Fruit fly (Drosophila melanogaster) whole organism, embryonic: ENCODE measurements around the gene Ccdc58.

ENCODE experiments used
- ATbp ChIP-seq: fragments of 200-800 bp; sonication (Bioruptor generic); optimal IDR thresholded peaks from 2 replicates; lab custom pipeline; 2017; ENCODE audit warnings: missing biosample characterization, mild to moderate bottlenecking, missing genetic modification characterization, missing genetic modification reagents
- Antp ChIP-seq: fragments of 200-800 bp; sonication (Bioruptor generic); optimal IDR thresholded peaks from 3 replicates; lab custom pipeline; 2016; ENCODE audit warnings: missing biosample characterization, missing genetic modification characterization
- BtbVII ChIP-seq: fragments of 200-800 bp; sonication (Bioruptor generic); optimal IDR thresholded peaks from 3 replicates; lab custom pipeline; 2017; ENCODE audit warnings: missing biosample characterization, mild to moderate bottlenecking, missing genetic modification characterization
- CG10431 ChIP-seq: fragments of 200-800 bp; sonication (Bioruptor generic); optimal IDR thresholded peaks from 3 replicates; lab custom pipeline; 2018; ENCODE audit warnings: missing biosample characterization, mild to moderate bottlenecking, missing genetic modification characterization
- CG11398 ChIP-seq: fragments of 200-800 bp; sonication (Bioruptor generic); optimal IDR thresholded peaks from 2 replicates; lab custom pipeline; 2016; ENCODE audit warnings: missing biosample characterization, missing genetic modification characterization
- CG12104 ChIP-seq: fragments of 200-800 bp; sonication (Bioruptor generic); optimal IDR thresholded peaks from 3 replicates; lab custom pipeline; 2016; ENCODE audit warnings: missing biosample characterization, missing genetic modification characterization
- CG13894 ChIP-seq: fragments of 200-800 bp; sonication (Bioruptor generic); optimal IDR thresholded peaks from 3 replicates; lab custom pipeline; 2018; ENCODE audit warnings: missing biosample characterization, mild to moderate bottlenecking, missing genetic modification characterization, moderate library complexity
- CG1602 ChIP-seq: fragments of 200-800 bp; sonication (Bioruptor generic); optimal IDR thresholded peaks from 3 replicates; lab custom pipeline; 2016; ENCODE audit warnings: missing biosample characterization, missing genetic modification characterization
- CG17361 ChIP-seq: fragments of 200-800 bp; sonication (Bioruptor generic); IDR thresholded peaks from 3 replicates; pipeline ENCODE4 v1.3.6; 2022; ENCODE audit warnings: missing biosample characterization, missing genetic modification characterization
- CG17568 ChIP-seq: fragments of 200-800 bp; sonication (Bioruptor generic); optimal IDR thresholded peaks from 2 replicates; lab custom pipeline; 2018; ENCODE audit warnings: missing biosample characterization, mild to moderate bottlenecking, missing genetic modification characterization, moderate library complexity
- CG30403 ChIP-seq: fragments of 200-800 bp; sonication (Bioruptor generic); optimal IDR thresholded peaks from 3 replicates; lab custom pipeline; 2016; ENCODE audit warnings: missing biosample characterization, missing genetic modification characterization
- CG31365 ChIP-seq: fragments of 200-800 bp; sonication (Bioruptor generic); optimal IDR thresholded peaks from 2 replicates; lab custom pipeline; 2018; ENCODE audit warnings: missing biosample characterization, mild to moderate bottlenecking, missing genetic modification characterization
- CG7963 ChIP-seq: fragments of 200-800 bp; sonication (Bioruptor generic); IDR thresholded peaks from 3 replicates; pipeline ENCODE4 v1.3.6; 2022; ENCODE audit warnings: missing biosample characterization, missing genetic modification characterization; ENCODE audit not compliant: partially characterized antibody
- CG8765 ChIP-seq: fragments of 200-800 bp; sonication (Bioruptor generic); IDR thresholded peaks from 2 replicates; pipeline ENCODE4 v1.3.6; 2022; ENCODE audit warnings: missing biosample characterization, missing genetic modification characterization
- CG9437 ChIP-seq: fragments of 200-800 bp; sonication (Bioruptor generic); optimal IDR thresholded peaks from 2 replicates; lab custom pipeline; 2018; ENCODE audit warnings: missing biosample characterization, mild to moderate bottlenecking, missing genetic modification characterization
- Camta ChIP-seq: fragments of 200-800 bp; sonication (Bioruptor generic); optimal IDR thresholded peaks from 2 replicates; lab custom pipeline; 2016; ENCODE audit warnings: missing biosample characterization, missing genetic modification characterization
- D19A ChIP-seq: fragments of 200-800 bp; optimal IDR thresholded peaks from 3 replicates; lab custom pipeline; 2019; ENCODE audit warnings: missing biosample characterization, mild to moderate bottlenecking, missing genetic modification characterization, moderate library complexity
- D19B ChIP-seq: fragments of 200-800 bp; sonication (Bioruptor generic); optimal IDR thresholded peaks from 2 replicates; lab custom pipeline; 2017; ENCODE audit warnings: missing biosample characterization, mild to moderate bottlenecking, missing genetic modification characterization
- ERR ChIP-seq: fragments of 200-800 bp; sonication (Bioruptor generic); optimal IDR thresholded peaks from 2 replicates; lab custom pipeline; 2016; ENCODE audit warnings: missing biosample characterization, missing genetic modification characterization
- GATAe ChIP-seq: fragments of 200-800 bp; sonication (Bioruptor generic); conservative IDR thresholded peaks from 2 replicates; pipeline ENCODE4 v1.3.6; 2022; ENCODE audit warnings: missing biosample characterization, missing genetic modification characterization
- Hr51 ChIP-seq, 2 experiments: fragments of 200-800 bp; sonication (Bioruptor generic); optimal IDR thresholded peaks; 2 replicates in 1 of 2; 3 replicates in 1 of 2; lab custom pipeline; 2016 to 2018; ENCODE audit warnings: missing biosample characterization in 2 of 2, missing genetic modification characterization in 2 of 2, mild to moderate bottlenecking in 1 of 2, moderate library complexity in 1 of 2
- Lhr ChIP-seq: fragments of 200-800 bp; sonication (Bioruptor generic); optimal IDR thresholded peaks from 3 replicates; lab custom pipeline; 2017; ENCODE audit warnings: mild to moderate bottlenecking, missing biosample characterization, missing genetic modification reagents, missing genetic modification characterization
- Lpt ChIP-seq: fragments of >200 bp; optimal IDR thresholded peaks from 2 replicates; lab custom pipeline; 2018; ENCODE audit warnings: missing biosample characterization, missing genetic modification characterization
- MTF-1 ChIP-seq: fragments of 200-800 bp; sonication (Bioruptor generic); optimal IDR thresholded peaks from 2 replicates; lab custom pipeline; 2018; ENCODE audit warnings: missing biosample characterization, mild to moderate bottlenecking, missing genetic modification characterization, borderline replicate concordance
- Mad ChIP-seq: fragments of 200-800 bp; sonication (Bioruptor generic); optimal IDR thresholded peaks from 2 replicates; lab custom pipeline; 2016; ENCODE audit warnings: missing biosample characterization, missing genetic modification characterization
- Mes4 ChIP-seq: fragments of 200-800 bp; sonication (Bioruptor generic); optimal IDR thresholded peaks from 2 replicates; lab custom pipeline; 2016; ENCODE audit warnings: missing biosample characterization, missing genetic modification characterization
- Myb ChIP-seq: fragments of 200-800 bp; sonication (Bioruptor generic); optimal IDR thresholded peaks from 2 replicates; lab custom pipeline; 2016; ENCODE audit warnings: missing biosample characterization, missing genetic modification characterization
- Pdp1 ChIP-seq, 2 experiments: fragments of 200-800 bp; sonication (Bioruptor generic); optimal IDR thresholded peaks; 3 replicates each; lab custom pipeline; 2016; ENCODE audit warnings: missing biosample characterization in 2 of 2, missing genetic modification characterization in 2 of 2, mild to moderate bottlenecking in 1 of 2, moderate library complexity in 1 of 2
- Six4 ChIP-seq: fragments of 200-800 bp; sonication (Bioruptor generic); optimal IDR thresholded peaks from 2 replicates; lab custom pipeline; 2016; ENCODE audit warnings: missing biosample characterization, missing genetic modification characterization
- Sox102F ChIP-seq: fragments of 200-800 bp; sonication (Bioruptor generic); optimal IDR thresholded peaks from 2 replicates; lab custom pipeline; 2018; ENCODE audit warnings: missing biosample characterization, mild to moderate bottlenecking, missing genetic modification characterization, moderate library complexity
- Sry-β ChIP-seq: fragments of 200-800 bp; sonication (Bioruptor generic); optimal IDR thresholded peaks from 2 replicates; lab custom pipeline; 2018; ENCODE audit warnings: missing biosample characterization, mild to moderate bottlenecking, missing genetic modification characterization, moderate library complexity
- Trl ChIP-seq, 3 experiments: fragments of >200 bp in 2 of 3; fragments of 200-800 bp in 1 of 3; sonication (Bioruptor generic) in 1 of 3; optimal IDR thresholded peaks; 2 replicates in 1 of 3; 3 replicates in 2 of 3; lab custom pipeline; 2016 to 2017; ENCODE audit warnings: missing biosample characterization in 1 of 3, missing genetic modification characterization in 1 of 3
- Vsx1 ChIP-seq: fragments of 200-800 bp; sonication (Bioruptor generic); optimal IDR thresholded peaks from 2 replicates; lab custom pipeline; 2017; ENCODE audit warnings: missing biosample characterization, mild to moderate bottlenecking, missing genetic modification characterization, missing genetic modification reagents
- emc ChIP-seq: fragments of 200-800 bp; sonication (Bioruptor generic); optimal IDR thresholded peaks from 2 replicates; lab custom pipeline; 2016; ENCODE audit warnings: missing biosample characterization, missing genetic modification characterization
- en ChIP-seq: fragments of 200-800 bp; sonication (Bioruptor generic); optimal IDR thresholded peaks from 2 replicates; lab custom pipeline; 2016; ENCODE audit warnings: missing biosample characterization, missing genetic modification characterization
- h ChIP-seq: fragments of >200 bp; optimal IDR thresholded peaks from 2 replicates; lab custom pipeline; 2017
- hkb ChIP-seq, 2 experiments: fragments of 200-800 bp in 1 of 2; fragments of >200 bp in 1 of 2; sonication (Bioruptor generic) in 1 of 2; IDR thresholded peaks in 1 of 2; optimal IDR thresholded peaks in 1 of 2; 2 replicates each; pipeline versions ENCODE4 v1.3.6 to Lab custom; 2017 to 2022; ENCODE audit warnings: missing biosample characterization in 1 of 2, missing genetic modification characterization in 1 of 2
- jigr1 ChIP-seq: fragments of 200-800 bp; sonication (Bioruptor generic); IDR thresholded peaks from 3 replicates; pipeline ENCODE4 v1.3.6; 2022; ENCODE audit warnings: missing biosample characterization, missing genetic modification characterization
- kni ChIP-seq: fragments of 200-800 bp; sonication (Bioruptor generic); optimal IDR thresholded peaks from 3 replicates; lab custom pipeline; 2017; ENCODE audit warnings: mild to moderate bottlenecking, missing biosample characterization, missing genetic modification reagents, missing genetic modification characterization
- lola ChIP-seq, 3 experiments: fragments of >200 bp in 2 of 3; fragments of 200-800 bp in 1 of 3; sonication (Bioruptor generic) in 1 of 3; optimal IDR thresholded peaks; 2 replicates each; lab custom pipeline; 2017 to 2019; ENCODE audit warnings: missing biosample characterization in 3 of 3, missing genetic modification characterization in 3 of 3, mild to moderate bottlenecking in 1 of 3, moderate library complexity in 1 of 3
- pb ChIP-seq: fragments of 200-800 bp; sonication (Bioruptor generic); optimal IDR thresholded peaks from 3 replicates; lab custom pipeline; 2016; ENCODE audit warnings: missing biosample characterization, missing genetic modification characterization
- pfk ChIP-seq: fragments of 200-800 bp; sonication (Bioruptor generic); optimal IDR thresholded peaks from 2 replicates; lab custom pipeline; 2018; ENCODE audit warnings: missing biosample characterization, mild to moderate bottlenecking, missing genetic modification characterization, moderate library complexity
- sd ChIP-seq: fragments of 200-800 bp; sonication (Bioruptor generic); optimal IDR thresholded peaks from 3 replicates; lab custom pipeline; 2018; ENCODE audit warnings: missing biosample characterization, mild to moderate bottlenecking, missing genetic modification characterization, moderate library complexity
- sr ChIP-seq: fragments of 200-800 bp; sonication (Bioruptor generic); IDR thresholded peaks from 3 replicates; pipeline ENCODE4 v1.3.6; 2022; ENCODE audit warnings: missing biosample characterization, missing genetic modification characterization
- tll ChIP-seq, 2 experiments: fragments of 200-800 bp in 1 of 2; fragments of >200 bp in 1 of 2; sonication (Bioruptor generic) in 1 of 2; optimal IDR thresholded peaks; 2 replicates each; lab custom pipeline; 2017 to 2019; ENCODE audit warnings: missing biosample characterization in 2 of 2, missing genetic modification characterization in 2 of 2, mild to moderate bottlenecking in 1 of 2, moderate library complexity in 1 of 2
- vnd ChIP-seq: fragments of 200-800 bp; sonication (Bioruptor generic); IDR thresholded peaks from 3 replicates; pipeline ENCODE4 v1.3.6; 2022; ENCODE audit warnings: missing biosample characterization, missing genetic modification characterization; ENCODE audit not compliant: partially characterized antibody
- wdn ChIP-seq: fragments of 200-800 bp; sonication (Bioruptor generic); IDR thresholded peaks from 2 replicates; pipeline ENCODE4 v1.3.6; 2022; ENCODE audit warnings: missing biosample characterization, missing genetic modification characterization
- zf30C ChIP-seq: fragments of 200-800 bp; sonication (Bioruptor generic); optimal IDR thresholded peaks from 3 replicates; lab custom pipeline; 2018; ENCODE audit warnings: missing biosample characterization, mild to moderate bottlenecking, missing genetic modification characterization

Gene Ccdc58

DNA sequence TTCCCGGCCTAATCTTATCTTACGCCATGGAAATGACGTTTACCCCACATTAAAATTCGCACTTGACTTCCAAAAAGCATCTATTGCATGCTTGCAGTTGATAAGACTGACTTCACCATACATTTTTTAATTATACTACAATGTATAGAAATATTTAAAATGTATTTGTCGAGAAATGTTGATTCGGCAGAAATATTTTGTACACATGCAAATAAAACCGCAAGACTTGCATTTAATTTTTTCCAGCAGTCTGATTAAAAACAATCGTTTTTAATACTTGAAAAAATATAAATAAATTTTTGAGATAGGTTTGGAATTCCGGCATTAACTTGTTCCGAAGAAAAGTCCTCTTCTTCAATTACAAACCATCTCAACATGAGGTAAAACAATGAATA, 40.9 kb downstream of the Ccdc58 start:
- TF ChIP-seq sd (tag; lab: Kevin White, UChicago) = no peak
- TF ChIP-seq pb = no peak
- TF ChIP-seq CG7963 = no peak
- TF ChIP-seq Pdp1 (GFP tag; optimal IDR thresholded peaks at IDR 0.05; lab: Kevin White, UChicago) = peak in 1 of 2 experiments; percentile 34

DNA sequence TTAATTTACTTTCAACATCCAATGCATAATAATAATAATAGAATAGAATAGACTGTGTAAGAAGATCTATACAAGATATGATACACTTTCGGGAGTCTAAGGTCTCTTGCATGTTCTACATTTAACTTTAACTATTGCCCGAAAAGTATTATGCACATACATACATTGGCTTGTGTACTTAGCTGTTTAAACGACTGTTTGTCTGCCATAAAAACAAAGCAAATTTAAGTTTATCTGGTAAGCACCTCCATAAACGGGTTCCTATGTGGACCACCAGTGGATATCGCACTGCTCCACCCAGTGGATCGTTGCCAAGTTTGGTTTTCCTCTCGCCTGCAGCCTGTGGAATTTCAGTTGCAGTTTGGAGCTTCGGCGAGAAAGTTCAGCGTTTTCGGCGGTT, 42.0 kb downstream of the Ccdc58 start:
- TF ChIP-seq hkb (optimal IDR thresholded peaks at IDR 0.05; lab: Kevin White, UChicago) (no peak), hkb (GFP tag; IDR thresholded peaks at IDR 0.05; lab: Robert Waterston, UW) (peak; percentile 55; the same call in 1 of the 2 replicates), CG12104 (GFP tag; lab: Kevin White, UChicago) (no peak), Camta (no peak), GATAe (GFP tag; lab: Robert Waterston, UW) (no peak), sr (GFP tag; lab: Robert Waterston, UW) (no peak), h (no peak), Sry-β (GFP tag; lab: Kevin White, UChicago) (no peak), Lpt (GFP tag; lab: Kevin White, UChicago) (no peak), tll (GFP tag; optimal IDR thresholded peaks at IDR 0.05; lab: Kevin White, UChicago) (no peak), zf30C (GFP tag; lab: Kevin White, UChicago) (no peak), vnd (no peak), D19A (tag; lab: Kevin White, UChicago) (no peak), Mad (GFP tag; lab: Kevin White, UChicago) (no peak), BtbVII (GFP tag; lab: Kevin White, UChicago) (peak; percentile 69), lola (GFP tag; optimal IDR thresholded peaks at IDR 0.05; lab: Kevin White, UChicago) (no peak), jigr1 (GFP tag; lab: Robert Waterston, UW) (no peak), Sox102F (no peak), Hr51 (GFP tag; optimal IDR thresholded peaks at IDR 0.05; lab: Kevin White, UChicago) (no peak), en (GFP tag; lab: Kevin White, UChicago) (peak; percentile 14), CG31365 (peak; percentile 30), ERR (GFP tag; lab: Kevin White, UChicago) (no peak), Trl (optimal IDR thresholded peaks at IDR 0.05; lab: Kevin White, UChicago) (no peak), Trl (GFP tag; optimal IDR thresholded peaks at IDR 0.05; lab: Kevin White, UChicago) (peak; percentile 19), Lhr (GFP tag; lab: Kevin White, UChicago) (no peak), CG8765 (GFP tag; lab: Robert Waterston, UW) (no peak), pfk (GFP tag; lab: Kevin White, UChicago) (no peak), emc (GFP tag; lab: Kevin White, UChicago) (no peak), ATbp (GFP tag; lab: Kevin White, UChicago) (peak; percentile 85), Antp (GFP tag; lab: Kevin White, UChicago) (peak; percentile 10), Vsx1 (GFP tag; lab: Kevin White, UChicago) (peak; percentile 63), CG10431 (no peak), Myb (GFP tag; lab: Kevin White, UChicago) (no peak), CG1602 (GFP tag; lab: Kevin White, UChicago) (no peak), CG17361 (no peak), CG30403 (GFP tag; lab: Kevin White, UChicago) (no peak), Six4 (GFP tag; lab: Kevin White, UChicago) (no peak), CG13894 (tag; lab: Kevin White, UChicago) (peak; percentile 9), D19B (GFP tag; lab: Kevin White, UChicago) (no peak), MTF-1 (GFP tag; lab: Kevin White, UChicago) (peak; percentile 24), Pdp1 (GFP tag; optimal IDR thresholded peaks at IDR 0.05; lab: Kevin White, UChicago) (no peak), sd (tag; lab: Kevin White, UChicago) (no peak), CG17568 (GFP tag; lab: Kevin White, UChicago) (no peak), Mes4 (no peak), wdn (no peak), CG9437 (GFP tag; lab: Kevin White, UChicago) (no peak), kni (GFP tag; lab: Kevin White, UChicago) (no peak), CG11398 (no peak)
